Fruit fly (Drosophila melanogaster) whole organism, embryonic: Measurements from ENCODE around the gene hop.

Experiments
- BEAF-32 ChIP-seq: fragments of 200-800 bp; sonication (Bioruptor generic); optimal IDR thresholded peaks from 3 replicates; lab custom pipeline; 2017; ENCODE audit warnings: missing biosample characterization, missing genetic modification characterization, mild to moderate bottlenecking, moderate library complexity, missing genetic modification reagents
- Blimp-1 ChIP-seq: fragments of 200-800 bp; sonication (Bioruptor generic); optimal IDR thresholded peaks from 3 replicates; lab custom pipeline; 2018; ENCODE audit warnings: missing biosample characterization, missing genetic modification characterization, mild to moderate bottlenecking, moderate library complexity, missing genetic modification reagents
- CG10543 ChIP-seq: fragments of 200-800 bp; sonication (Bioruptor generic); optimal IDR thresholded peaks from 3 replicates; lab custom pipeline; 2017; ENCODE audit warnings: missing biosample characterization, mild to moderate bottlenecking, missing genetic modification characterization, moderate library complexity
- CG11247 ChIP-seq: fragments of 200-800 bp; sonication (Bioruptor generic); IDR thresholded peaks from 2 replicates; pipeline ENCODE4 v1.3.6; 2022; ENCODE audit warnings: missing biosample characterization, missing genetic modification characterization
- CG11695 ChIP-seq: fragments of 200-800 bp; sonication (Bioruptor generic); IDR thresholded peaks from 3 replicates; pipeline ENCODE4 v1.3.6; 2022; ENCODE audit warnings: missing biosample characterization, missing genetic modification characterization
- CG12659 ChIP-seq: fragments of 200-800 bp; sonication (Bioruptor generic); optimal IDR thresholded peaks from 3 replicates; lab custom pipeline; 2017; ENCODE audit warnings: mild to moderate bottlenecking, missing biosample characterization, missing genetic modification reagents, missing genetic modification characterization
- CG12744 ChIP-seq: fragments of 200-800 bp; sonication (Bioruptor generic); optimal IDR thresholded peaks from 2 replicates; lab custom pipeline; 2016; ENCODE audit warnings: missing biosample characterization, missing genetic modification characterization
- CG13894 ChIP-seq: fragments of 200-800 bp; sonication (Bioruptor generic); optimal IDR thresholded peaks from 3 replicates; lab custom pipeline; 2018; ENCODE audit warnings: missing biosample characterization, mild to moderate bottlenecking, missing genetic modification characterization, moderate library complexity
- CG14050 ChIP-seq: fragments of 200-800 bp; sonication (Bioruptor generic); IDR thresholded peaks from 3 replicates; pipeline ENCODE4 v1.3.6; 2022; ENCODE audit warnings: missing biosample characterization, missing genetic modification characterization
- CG1602 ChIP-seq: fragments of 200-800 bp; sonication (Bioruptor generic); optimal IDR thresholded peaks from 3 replicates; lab custom pipeline; 2016; ENCODE audit warnings: missing biosample characterization, missing genetic modification characterization
- CG17912 ChIP-seq: fragments of 200-800 bp; sonication (Bioruptor generic); optimal IDR thresholded peaks from 2 replicates; lab custom pipeline; 2018; ENCODE audit warnings: missing biosample characterization, mild to moderate bottlenecking, missing genetic modification characterization
- CG18011 ChIP-seq: fragments of 200-800 bp; sonication (Bioruptor generic); optimal IDR thresholded peaks from 2 replicates; lab custom pipeline; 2017; ENCODE audit warnings: missing biosample characterization, missing genetic modification characterization, mild to moderate bottlenecking, moderate library complexity, missing genotype
- CG18619 ChIP-seq: fragments of 200-800 bp; sonication (Bioruptor generic); optimal IDR thresholded peaks from 3 replicates; lab custom pipeline; 2017; ENCODE audit warnings: missing biosample characterization, mild to moderate bottlenecking, missing genetic modification characterization
- CG30431 ChIP-seq: fragments of 200-800 bp; sonication (Bioruptor generic); optimal IDR thresholded peaks from 2 replicates; lab custom pipeline; 2017; ENCODE audit warnings: missing biosample characterization, missing genetic modification characterization
- CG3065 ChIP-seq: fragments of 200-800 bp; sonication (Bioruptor generic); optimal IDR thresholded peaks from 2 replicates; lab custom pipeline; 2016; ENCODE audit warnings: missing biosample characterization, missing genetic modification characterization
- CG3281 ChIP-seq: fragments of 200-800 bp; sonication (Bioruptor generic); optimal IDR thresholded peaks from 3 replicates; lab custom pipeline; 2017; ENCODE audit warnings: missing biosample characterization, mild to moderate bottlenecking, missing genetic modification characterization
- CG4617 ChIP-seq: fragments of 200-800 bp; sonication (Bioruptor generic); optimal IDR thresholded peaks from 3 replicates; lab custom pipeline; 2016; ENCODE audit warnings: missing biosample characterization, missing genetic modification characterization, borderline replicate concordance
- CG6683 ChIP-seq: fragments of 200-800 bp; sonication (Bioruptor generic); optimal IDR thresholded peaks from 2 replicates; lab custom pipeline; 2017; ENCODE audit warnings: missing biosample characterization, mild to moderate bottlenecking, missing genetic modification characterization, missing genetic modification reagents
- CG7987 ChIP-seq: fragments of 200-800 bp; sonication (Bioruptor generic); optimal IDR thresholded peaks from 2 replicates; lab custom pipeline; 2018; ENCODE audit warnings: missing biosample characterization, mild to moderate bottlenecking, missing genetic modification characterization, moderate library complexity
- CG9727 ChIP-seq: fragments of 200-800 bp; sonication (Bioruptor generic); optimal IDR thresholded peaks from 3 replicates; lab custom pipeline; 2017; ENCODE audit warnings: missing biosample characterization, mild to moderate bottlenecking, missing genetic modification characterization
- Drgx ChIP-seq: fragments of 200-800 bp; sonication (Bioruptor generic); IDR thresholded peaks from 2 replicates; pipeline ENCODE4 v1.3.6; 2022; ENCODE audit warnings: missing biosample characterization, missing genetic modification characterization
- HHEX ChIP-seq: fragments of 200-800 bp; sonication (Bioruptor generic); optimal IDR thresholded peaks from 3 replicates; lab custom pipeline; 2017; ENCODE audit warnings: missing biosample characterization, mild to moderate bottlenecking, missing genetic modification characterization, missing genetic modification reagents
- MBD-R2 ChIP-seq: fragments of 200-800 bp; sonication (Bioruptor generic); IDR thresholded peaks from 2 replicates; pipeline ENCODE4 v1.3.6; 2022; ENCODE audit warnings: missing biosample characterization, missing genetic modification characterization
- NC2α ChIP-seq: fragments of 200-800 bp; sonication (Bioruptor generic); optimal IDR thresholded peaks from 2 replicates; lab custom pipeline; 2016; ENCODE audit warnings: missing biosample characterization, missing genetic modification characterization
- Nf-YC ChIP-seq: fragments of 200-800 bp; optimal IDR thresholded peaks from 3 replicates; lab custom pipeline; 2019; ENCODE audit warnings: missing biosample characterization, mild to moderate bottlenecking, missing genetic modification characterization, moderate library complexity
- Pdp1 ChIP-seq, 2 experiments: fragments of 200-800 bp; sonication (Bioruptor generic); optimal IDR thresholded peaks; 3 replicates each; lab custom pipeline; 2016; ENCODE audit warnings: missing biosample characterization in 2 of 2, missing genetic modification characterization in 2 of 2, mild to moderate bottlenecking in 1 of 2, moderate library complexity in 1 of 2
- Sry-δ ChIP-seq: fragments of 200-800 bp; sonication (Bioruptor generic); optimal IDR thresholded peaks from 2 replicates; lab custom pipeline; 2016; ENCODE audit warnings: missing biosample characterization, missing genetic modification characterization
- Ssrp ChIP-seq: fragments of 200-800 bp; sonication (Bioruptor generic); optimal IDR thresholded peaks from 2 replicates; lab custom pipeline; 2018; ENCODE audit warnings: missing biosample characterization, mild to moderate bottlenecking, missing genetic modification characterization, moderate library complexity
- Xrp1 ChIP-seq: fragments of 200-800 bp; sonication (Bioruptor generic); IDR thresholded peaks from 2 replicates; pipeline ENCODE4 v1.3.6; 2022; ENCODE audit warnings: missing biosample characterization, missing genetic modification characterization
- ac ChIP-seq: fragments of 200-800 bp; sonication (Bioruptor generic); optimal IDR thresholded peaks from 3 replicates; lab custom pipeline; 2017; ENCODE audit warnings: missing biosample characterization, mild to moderate bottlenecking, missing genetic modification characterization
- aop ChIP-seq: fragments of 200-800 bp; sonication (Bioruptor generic); IDR thresholded peaks from 2 replicates; pipeline ENCODE4 v1.3.6; 2022; ENCODE audit warnings: missing biosample characterization, missing genetic modification characterization
- bcd ChIP-seq: fragments of 200-800 bp; sonication (Bioruptor generic); optimal IDR thresholded peaks from 2 replicates; lab custom pipeline; 2017; ENCODE audit warnings: missing biosample characterization, mild to moderate bottlenecking, missing genetic modification characterization
- cato ChIP-seq: fragments of 200-800 bp; sonication (Bioruptor generic); optimal IDR thresholded peaks from 2 replicates; lab custom pipeline; 2016; ENCODE audit warnings: missing biosample characterization, missing genetic modification characterization, borderline replicate concordance
- cg ChIP-seq: fragments of 200-800 bp; sonication (Bioruptor generic); optimal IDR thresholded peaks from 3 replicates; lab custom pipeline; 2019; ENCODE audit warnings: missing biosample characterization, mild to moderate bottlenecking, missing genetic modification characterization, moderate library complexity
- danr ChIP-seq: fragments of 200-800 bp; sonication (Bioruptor generic); IDR thresholded peaks from 2 replicates; pipeline ENCODE4 v1.3.6; 2022; ENCODE audit warnings: missing biosample characterization, missing genetic modification characterization
- grau ChIP-seq: fragments of 200-800 bp; optimal IDR thresholded peaks from 3 replicates; lab custom pipeline; 2019; ENCODE audit warnings: missing biosample characterization, mild to moderate bottlenecking, missing genetic modification characterization, moderate library complexity
- hkb ChIP-seq, 2 experiments: fragments of 200-800 bp in 1 of 2; fragments of >200 bp in 1 of 2; sonication (Bioruptor generic) in 1 of 2; IDR thresholded peaks in 1 of 2; optimal IDR thresholded peaks in 1 of 2; 2 replicates each; pipeline versions ENCODE4 v1.3.6 to Lab custom; 2017 to 2022; ENCODE audit warnings: missing biosample characterization in 1 of 2, missing genetic modification characterization in 1 of 2
- insv ChIP-seq, 2 experiments: fragments of 200-800 bp; sonication (Bioruptor generic); optimal IDR thresholded peaks; 3 replicates each; lab custom pipeline; 2016 to 2018; ENCODE audit warnings: missing biosample characterization in 2 of 2, missing genetic modification characterization in 2 of 2
- lab ChIP-seq: fragments of 200-800 bp; sonication (Bioruptor generic); optimal IDR thresholded peaks from 3 replicates; lab custom pipeline; 2017; ENCODE audit warnings: missing biosample characterization, missing genetic modification characterization, mild to moderate bottlenecking, moderate library complexity, missing genetic modification reagents
- lilli ChIP-seq: fragments of 200-800 bp; sonication (Bioruptor generic); optimal IDR thresholded peaks from 3 replicates; lab custom pipeline; 2016; ENCODE audit warnings: missing biosample characterization, missing genetic modification characterization
- maf-S ChIP-seq: fragments of 200-800 bp; sonication (Bioruptor generic); optimal IDR thresholded peaks from 2 replicates; lab custom pipeline; 2016; ENCODE audit warnings: missing biosample characterization, missing genetic modification characterization
- pan ChIP-seq, 4 experiments: fragments of >200 bp in 3 of 4; fragments of 200-800 bp in 1 of 4; sonication (Bioruptor generic) in 1 of 4; optimal IDR thresholded peaks in 3 of 4; IDR thresholded peaks in 1 of 4; 2 replicates each; pipeline versions ENCODE4 v1.3.6 to Lab custom; 2017 to 2022; ENCODE audit warnings: missing biosample characterization in 2 of 4, missing genetic modification characterization in 2 of 4, mixed read lengths in 1 of 4
- rib ChIP-seq: fragments of 200-800 bp; sonication (Bioruptor generic); IDR thresholded peaks from 2 replicates; pipeline ENCODE4 v1.3.6; 2022; ENCODE audit warnings: missing biosample characterization, missing genetic modification characterization
- run ChIP-seq: fragments of 200-800 bp; sonication (Bioruptor generic); optimal IDR thresholded peaks from 3 replicates; lab custom pipeline; 2018; ENCODE audit warnings: missing biosample characterization, mild to moderate bottlenecking, missing genetic modification characterization
- slbo ChIP-seq: fragments of 200-800 bp; sonication (Bioruptor generic); IDR thresholded peaks from 2 replicates; pipeline ENCODE4 v1.3.6; 2022; ENCODE audit warnings: missing biosample characterization, missing genetic modification characterization
- tna ChIP-seq: fragments of 200-800 bp; sonication (Bioruptor generic); IDR thresholded peaks from 2 replicates; pipeline ENCODE4 v1.3.6; 2022; ENCODE audit warnings: missing biosample characterization, missing genetic modification characterization; ENCODE audit not compliant: partially characterized antibody
- trem ChIP-seq: fragments of 200-800 bp; optimal IDR thresholded peaks from 3 replicates; lab custom pipeline; 2019; ENCODE audit warnings: missing biosample characterization, mild to moderate bottlenecking, missing genetic modification characterization, moderate library complexity
- twi ChIP-seq: fragments of 200-800 bp; optimal IDR thresholded peaks from 2 replicates; lab custom pipeline; 2019; ENCODE audit warnings: missing biosample characterization, mild to moderate bottlenecking, missing genetic modification characterization, moderate library complexity
- zfh2 ChIP-seq: fragments of 200-800 bp; sonication (Bioruptor generic); optimal IDR thresholded peaks from 2 replicates; lab custom pipeline; 2016; ENCODE audit warnings: missing biosample characterization, missing genetic modification characterization

hop gene

dm6 chrX:11393003-11393620 lies 25.2 kb upstream of the hop start (continued):
- TF ChIP-seq CG3065 (GFP tag; lab: Kevin White, UChicago) (no peak), CG3281 (GFP tag; lab: Kevin White, UChicago) (no peak), Ssrp (tag; lab: Kevin White, UChicago) (no peak), CG4617 (GFP tag; lab: Kevin White, UChicago) (no peak), cg (GFP tag; lab: Kevin White, UChicago) (no peak), CG12659 (peak; percentile 22), bcd (GFP tag; lab: Kevin White, UChicago) (no peak), CG7987 (GFP tag; lab: Kevin White, UChicago) (no peak), CG1602 (no peak), hkb (optimal IDR thresholded peaks at IDR 0.05; lab: Kevin White, UChicago) (no peak), hkb (GFP tag; IDR thresholded peaks at IDR 0.05; lab: Robert Waterston, UW) (no peak), CG14050 (GFP tag; lab: Robert Waterston, UW) (no peak), grau (tag; lab: Kevin White, UChicago) (peak; percentile 88), rib (no peak), BEAF-32 (no peak), maf-S (GFP tag; lab: Kevin White, UChicago) (no peak), CG18619 (GFP tag; lab: Kevin White, UChicago) (no peak), HHEX (GFP tag; lab: Kevin White, UChicago) (no peak), aop (GFP tag; lab: Robert Waterston, UW) (no peak), Drgx (GFP tag; lab: Robert Waterston, UW) (no peak), CG17912 (GFP tag; lab: Kevin White, UChicago) (no peak), slbo (GFP tag; lab: Robert Waterston, UW) (no peak), tna (GFP tag; lab: Robert Waterston, UW) (no peak), CG10543 (GFP tag; lab: Kevin White, UChicago) (peak; percentile 32), Blimp-1 (GFP tag; lab: Kevin White, UChicago) (no peak), cato (GFP tag; lab: Kevin White, UChicago) (no peak), Nf-YC (tag; lab: Kevin White, UChicago) (peak; percentile 2), CG11247 (no peak), pan (optimal IDR thresholded peaks at IDR 0.05; lab: Kevin White, UChicago) (no peak), pan (GFP tag; optimal IDR thresholded peaks at IDR 0.05 in 1 of 2, IDR thresholded peaks at IDR 0.05 in 1 of 2) (no peak), lilli (GFP tag; lab: Kevin White, UChicago) (peak; percentile 23), CG6683 (GFP tag; lab: Kevin White, UChicago) (no peak), CG9727 (GFP tag; lab: Kevin White, UChicago) (no peak), CG30431 (GFP tag; lab: Kevin White, UChicago) (no peak), NC2α (GFP tag; lab: Kevin White, UChicago) (no peak), zfh2 (no peak), CG11695 (GFP tag; lab: Robert Waterston, UW) (no peak), Sry-δ (GFP tag; lab: Kevin White, UChicago) (no peak), lab (no peak), twi (tag; lab: Kevin White, UChicago) (no peak), danr (GFP tag; lab: Robert Waterston, UW) (no peak), Pdp1 (GFP tag; optimal IDR thresholded peaks at IDR 0.05; lab: Kevin White, UChicago) (peak in 1 of 2 experiments; percentile 61), MBD-R2 (GFP tag; lab: Robert Waterston, UW) (no peak), Xrp1 (GFP tag; lab: Robert Waterston, UW) (peak; percentile 25; the same call in 1 of the 2 replicates), insv (GFP tag; optimal IDR thresholded peaks at IDR 0.05; lab: Kevin White, UChicago) (no peak), CG13894 (no peak), ac (GFP tag; lab: Kevin White, UChicago) (no peak), CG12744 (GFP tag; lab: Kevin White, UChicago) (no peak), CG18011 (GFP tag; lab: Kevin White, UChicago) (no peak), trem (tag; lab: Kevin White, UChicago) (no peak), run (no peak)
